Worm (Caenorhabditis elegans) whole organism, early embryonic: Measurements from ENCODE around the gene pqn-35.

ENCODE experiments used
- B0310.2 ChIP-seq: sonication (generic microtip); optimal IDR thresholded peaks from 2 replicates; lab custom pipeline; 2016; ENCODE audit warnings: mild to moderate bottlenecking, missing genetic modification characterization, missing compliant biosample characterization
- F13C5.2 ChIP-seq: sonication (generic microtip); optimal IDR thresholded peaks from 2 replicates; lab custom pipeline; 2017; ENCODE audit warnings: mild to moderate bottlenecking, missing genetic modification characterization, inconsistent platforms, missing compliant biosample characterization
- aly-1 ChIP-seq: sonication (generic microtip); optimal IDR thresholded peaks from 2 replicates; lab custom pipeline; 2016; ENCODE audit warnings: missing genetic modification characterization, missing compliant biosample characterization
- ama-1 ChIP-seq: fragments of 150-350 bp; optimal IDR thresholded peaks from 2 replicates; lab custom pipeline; 2014
- flt-1 ChIP-seq: fragments of 200-800 bp; sonication (Bioruptor generic); IDR thresholded peaks from 2 replicates; pipeline ENCODE4 v1.3.6; 2022; ENCODE audit warnings: missing genetic modification characterization, missing compliant biosample characterization
- hnd-1 ChIP-seq: sonication (generic microtip); optimal IDR thresholded peaks from 2 replicates; lab custom pipeline; 2016; ENCODE audit warnings: missing genetic modification characterization, missing compliant biosample characterization
- pes-1 ChIP-seq: fragments of 200-800 bp; sonication (Bioruptor generic); IDR thresholded peaks from 2 replicates; pipeline ENCODE4 v1.3.6; 2022; ENCODE audit warnings: missing genetic modification reagents, missing genetic modification characterization, missing compliant biosample characterization
- scrt-1 ChIP-seq: fragments of 200-800 bp; sonication (Bioruptor generic); IDR thresholded peaks from 2 replicates; pipeline ENCODE4 v1.3.6; 2022; ENCODE audit warnings: missing genetic modification characterization, missing compliant biosample characterization
- tbx-11 ChIP-seq: fragments of 200-800 bp; sonication (Bioruptor generic); IDR thresholded peaks from 2 replicates; pipeline ENCODE4 v1.3.6; 2022; ENCODE audit warnings: missing genetic modification characterization, missing compliant biosample characterization
- tbx-37 ChIP-seq: fragments of 200-800 bp; sonication (Bioruptor generic); conservative IDR thresholded peaks from 2 replicates; pipeline ENCODE4 v1.3.6; 2022; ENCODE audit warnings: missing genetic modification reagents, missing genetic modification characterization, missing compliant biosample characterization
- tra-4 ChIP-seq: sonication (generic microtip); optimal IDR thresholded peaks from 2 replicates; lab custom pipeline; 2017; ENCODE audit warnings: missing genetic modification characterization, missing compliant biosample characterization

DNA sequence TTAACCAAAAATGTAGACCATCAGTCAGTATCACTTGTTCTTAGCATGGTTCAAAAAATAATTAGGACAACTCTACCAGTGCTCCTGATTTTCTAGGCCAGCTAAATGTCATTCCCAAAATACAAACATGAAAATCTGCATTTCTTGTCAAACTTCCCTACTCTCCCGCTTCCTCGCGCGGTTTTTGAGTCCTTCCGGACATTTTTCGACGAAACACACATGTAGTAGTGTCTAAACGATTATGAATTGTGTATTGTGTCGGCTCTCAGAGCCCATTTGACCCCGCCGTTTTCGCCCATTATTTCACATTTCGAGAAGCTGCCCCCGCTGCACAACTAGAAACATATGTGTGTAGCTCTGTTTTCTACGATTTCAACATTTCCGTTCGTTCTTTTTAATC is 13.8 kb downstream of the pqn-35 start, which contains the start of gene F35D11.1:
- TF ChIP-seq ama-1 (lab: Kevin White, UChicago), result no peak
- TF ChIP-seq F13C5.2 (tag; lab: Kevin White, UChicago), result no peak
- TF ChIP-seq tbx-37 (GFP tag; lab: Robert Waterston, UW), result no peak
- TF ChIP-seq hnd-1 (tag; lab: Kevin White, UChicago), result no peak
- TF ChIP-seq aly-1 (tag; lab: Kevin White, UChicago), result no peak
- TF ChIP-seq B0310.2 (tag; lab: Kevin White, UChicago), result no peak
- no peak for TF ChIP-seq scrt-1 (GFP tag; lab: Robert Waterston, UW)
- no peak for TF ChIP-seq pes-1
- TF ChIP-seq tra-4 (tag; lab: Kevin White, UChicago), result no peak
- TF ChIP-seq tbx-11 (GFP tag; lab: Robert Waterston, UW), result no peak
- no peak for TF ChIP-seq flt-1 (GFP tag; lab: Robert Waterston, UW)
